Fruit fly (Drosophila melanogaster) whole organism, embryonic: ENCODE results near the gene CG6693.

ENCODE experiments used
- Bgb ChIP-seq: fragments of 200-800 bp; sonication (Bioruptor generic); IDR thresholded peaks from 2 replicates; pipeline ENCODE4 v1.3.6; 2022; ENCODE audit warnings: missing biosample characterization, missing genetic modification characterization; ENCODE audit not compliant: partially characterized antibody
- CG13287 ChIP-seq: fragments of 200-800 bp; sonication (Bioruptor generic); IDR thresholded peaks from 2 replicates; pipeline ENCODE4 v1.3.6; 2022; ENCODE audit warnings: missing biosample characterization, missing genetic modification characterization; ENCODE audit not compliant: partially characterized antibody
- CG13296 ChIP-seq: fragments of 200-800 bp; sonication (Bioruptor generic); optimal IDR thresholded peaks from 3 replicates; lab custom pipeline; 2018; ENCODE audit warnings: missing biosample characterization, mild to moderate bottlenecking, missing genetic modification characterization
- CG1647 ChIP-seq: fragments of 200-800 bp; sonication (Bioruptor generic); optimal IDR thresholded peaks from 3 replicates; lab custom pipeline; 2016; ENCODE audit warnings: missing biosample characterization, missing genetic modification characterization
- CG18599 ChIP-seq: fragments of 200-800 bp; sonication (Bioruptor generic); optimal IDR thresholded peaks from 3 replicates; lab custom pipeline; 2017; ENCODE audit warnings: missing biosample characterization, missing genetic modification characterization, mild to moderate bottlenecking, moderate library complexity, missing genetic modification reagents
- Camta ChIP-seq: fragments of 200-800 bp; sonication (Bioruptor generic); optimal IDR thresholded peaks from 2 replicates; lab custom pipeline; 2016; ENCODE audit warnings: missing biosample characterization, missing genetic modification characterization
- Hr78 ChIP-seq, 2 experiments: fragments of 200-800 bp in 1 of 2; fragments of >200 bp in 1 of 2; sonication (Bioruptor generic) in 1 of 2; optimal IDR thresholded peaks; 2 replicates each; lab custom pipeline; 2017 to 2019; ENCODE audit warnings: missing biosample characterization in 2 of 2, missing genetic modification characterization in 2 of 2, mild to moderate bottlenecking in 1 of 2, moderate library complexity in 1 of 2
- Rfx ChIP-seq: fragments of 200-800 bp; sonication (Bioruptor generic); IDR thresholded peaks from 2 replicates; pipeline ENCODE4 v1.3.6; 2022; ENCODE audit warnings: missing biosample characterization, missing genetic modification characterization
- al ChIP-seq: fragments of 200-800 bp; sonication (Bioruptor generic); IDR thresholded peaks from 2 replicates; pipeline ENCODE4 v1.3.6; 2022; ENCODE audit warnings: missing biosample characterization, missing genetic modification characterization
- row ChIP-seq: fragments of 200-800 bp; sonication (Bioruptor generic); IDR thresholded peaks from 3 replicates; pipeline ENCODE4 v1.3.6; 2022; ENCODE audit warnings: missing biosample characterization, missing genetic modification characterization
- z ChIP-seq: fragments of 200-800 bp; sonication (Bioruptor generic); IDR thresholded peaks from 3 replicates; pipeline ENCODE4 v1.3.6; 2022; ENCODE audit warnings: missing biosample characterization, missing genetic modification characterization

CG6693 gene

dm6 chr3R:11172460-11173168 lies 48.8 kb downstream of the CG6693 start, which contains the start of gene Ugt35A1 (continued):
- TF ChIP-seq Bgb (GFP tag; lab: Robert Waterston, UW) (0 out of 2 replicates have a peak, but pooled peaks have one; percentile 12), CG13296 (GFP tag; lab: Kevin White, UChicago) (peak; percentile 10), CG18599 (peak; percentile 1), CG13287 (peak; percentile 23; the same call in 1 of the 2 replicates), CG1647 (GFP tag; lab: Kevin White, UChicago) (no peak), Camta (no peak), row (GFP tag; lab: Robert Waterston, UW) (no peak), Rfx (GFP tag; lab: Robert Waterston, UW) (0 out of 2 replicates have a peak, but pooled peaks have one; percentile 7), al (0 out of 2 replicates have a peak, but pooled peaks have one; percentile 15), z (GFP tag; lab: Robert Waterston, UW) (peak; percentile 61; the same call in 2 of the 3 replicates), Hr78 (GFP tag; optimal IDR thresholded peaks at IDR 0.05; lab: Kevin White, UChicago) (peak in 1 of 2 experiments; percentile 1)
